Worm (Caenorhabditis elegans) whole organism, L2 larva: ENCODE results near the gene F44E7.4.
A peak's percentile ranks its signal among the peaks of the same experiment; 100 is the strongest.
"Not testable (repeated sequence)": the region's sequence is repeated elsewhere in the genome, so short reads cannot be mapped to it uniquely, and the experiment has no call there.

Experiments used
- C34F6.9 ChIP-seq: fragments of 150-350 bp; optimal IDR thresholded peaks from 2 replicates; lab custom pipeline; 2014; ENCODE audit warnings: missing biosample characterization, missing genetic modification characterization
- F13H6.1 ChIP-seq: sonication (generic microtip); optimal IDR thresholded peaks from 2 replicates; lab custom pipeline; 2016; ENCODE audit warnings: missing genetic modification characterization, missing compliant biosample characterization
- R02D3.7 ChIP-seq: fragments of 150-350 bp; optimal IDR thresholded peaks from 2 replicates; lab custom pipeline; 2014; ENCODE audit warnings: missing biosample characterization, missing genetic modification characterization
- Y55F3AM.14 ChIP-seq: fragments of 200-800 bp; sonication (Bioruptor generic); optimal IDR thresholded peaks from 2 replicates; lab custom pipeline; 2018; ENCODE audit warnings: mild to moderate bottlenecking, missing genetic modification characterization, missing compliant biosample characterization
- ZK546.5 ChIP-seq: sonication (generic microtip); optimal IDR thresholded peaks from 2 replicates; lab custom pipeline; 2017; ENCODE audit warnings: missing biosample characterization, missing genetic modification characterization
- alr-1 ChIP-seq: fragments of 150-350 bp; optimal IDR thresholded peaks from 2 replicates; lab custom pipeline; 2014; ENCODE audit warnings: missing biosample characterization, missing genetic modification characterization
- blmp-1 ChIP-seq: sonication (generic microtip); optimal IDR thresholded peaks from 2 replicates; lab custom pipeline; 2017; ENCODE audit warnings: missing genetic modification characterization, mild to moderate bottlenecking, missing compliant biosample characterization, antibody characterized with exemption, moderate library complexity; ENCODE audit not compliant: insufficient read depth
- ceh-82 ChIP-seq: fragments of 150-350 bp; optimal IDR thresholded peaks from 2 replicates; lab custom pipeline; 2014; ENCODE audit warnings: missing biosample characterization, missing genetic modification characterization
- crh-2 ChIP-seq: sonication (generic microtip); optimal IDR thresholded peaks from 2 replicates; lab custom pipeline; 2017; ENCODE audit warnings: missing biosample characterization, missing genetic modification characterization
- dmd-4 ChIP-seq: sonication (generic microtip); optimal IDR thresholded peaks from 2 replicates; lab custom pipeline; 2017; ENCODE audit warnings: missing biosample characterization, missing genetic modification characterization
- egl-27 ChIP-seq: sonication (generic microtip); optimal IDR thresholded peaks from 3 replicates; lab custom pipeline; 2017; ENCODE audit warnings: missing biosample characterization, missing genetic modification reagents, missing genetic modification characterization
- fos-1 ChIP-seq: fragments of 150-350 bp; optimal IDR thresholded peaks from 2 replicates; lab custom pipeline; 2014; ENCODE audit warnings: missing biosample characterization, missing genetic modification characterization
- gmeb-1 ChIP-seq: fragments of 150-350 bp; optimal IDR thresholded peaks from 2 replicates; lab custom pipeline; 2014; ENCODE audit warnings: missing biosample characterization, missing genetic modification characterization
- lin-13 ChIP-seq: fragments of 150-350 bp; optimal IDR thresholded peaks from 2 replicates; lab custom pipeline; 2014; ENCODE audit warnings: missing biosample characterization, missing genetic modification reagents, missing genetic modification characterization
- lin-39 ChIP-seq: fragments of 150-350 bp; optimal IDR thresholded peaks from 2 replicates; lab custom pipeline; 2014; ENCODE audit warnings: missing biosample characterization, missing genetic modification reagents, missing genetic modification characterization
- mab-5 ChIP-seq: fragments of 150-350 bp; optimal IDR thresholded peaks from 2 replicates; lab custom pipeline; 2014; ENCODE audit warnings: missing biosample characterization, missing genetic modification characterization
- nhr-11 ChIP-seq: fragments of 150-350 bp; optimal IDR thresholded peaks from 2 replicates; lab custom pipeline; 2014; ENCODE audit warnings: missing biosample characterization, missing genetic modification characterization
- nhr-129 ChIP-seq: fragments of 150-350 bp; optimal IDR thresholded peaks from 2 replicates; lab custom pipeline; 2014; ENCODE audit warnings: missing biosample characterization, missing genetic modification characterization
- nhr-21 ChIP-seq: fragments of 150-350 bp; optimal IDR thresholded peaks from 2 replicates; lab custom pipeline; 2014; ENCODE audit warnings: missing biosample characterization, missing genetic modification characterization
- nhr-23 ChIP-seq: fragments of 150-350 bp; optimal IDR thresholded peaks from 2 replicates; lab custom pipeline; 2014; ENCODE audit warnings: missing biosample characterization, missing genetic modification reagents, missing genetic modification characterization
- nhr-237 ChIP-seq: fragments of 150-350 bp; optimal IDR thresholded peaks from 2 replicates; lab custom pipeline; 2014; ENCODE audit warnings: missing biosample characterization, missing genetic modification characterization
- nhr-25 ChIP-seq: fragments of 150-350 bp; sonication (generic microtip); optimal IDR thresholded peaks from 3 replicates; lab custom pipeline; 2014; ENCODE audit warnings: missing biosample characterization, missing genetic modification characterization
- nhr-6 ChIP-seq: fragments of 150-350 bp; optimal IDR thresholded peaks from 2 replicates; lab custom pipeline; 2014; ENCODE audit warnings: missing biosample characterization, missing genetic modification characterization
- nhr-77 ChIP-seq: fragments of 150-350 bp; optimal IDR thresholded peaks from 2 replicates; lab custom pipeline; 2014; ENCODE audit warnings: missing biosample characterization, missing genetic modification characterization
- peb-1 ChIP-seq: fragments of 150-350 bp; optimal IDR thresholded peaks from 2 replicates; lab custom pipeline; 2014; ENCODE audit warnings: missing biosample characterization, missing genetic modification characterization
- sma-3 ChIP-seq: sonication (generic microtip); optimal IDR thresholded peaks from 2 replicates; lab custom pipeline; 2016; ENCODE audit warnings: missing genetic modification reagents, missing genetic modification characterization, missing compliant biosample characterization
- sma-9 ChIP-seq, 2 experiments: fragments of 150-350 bp in 1 of 2; sonication (generic microtip) in 1 of 2; optimal IDR thresholded peaks; 2 replicates each; lab custom pipeline; 2014 to 2016; ENCODE audit warnings: missing genetic modification characterization in 2 of 2, mild to moderate bottlenecking in 1 of 2, missing biosample characterization in 1 of 2, missing compliant biosample characterization in 1 of 2, missing genetic modification reagents in 1 of 2, moderate library complexity in 1 of 2
- snpc-4 ChIP-seq: fragments of 150-350 bp; optimal IDR thresholded peaks from 2 replicates; lab custom pipeline; 2014; ENCODE audit warnings: missing biosample characterization, missing genetic modification characterization
- unc-39 ChIP-seq: fragments of 150-350 bp; optimal IDR thresholded peaks from 2 replicates; lab custom pipeline; 2014; ENCODE audit warnings: missing biosample characterization, missing genetic modification characterization
- unc-62 ChIP-seq: fragments of 150-350 bp; optimal IDR thresholded peaks from 2 replicates; lab custom pipeline; 2014; ENCODE audit warnings: missing biosample characterization, missing genetic modification reagents, missing genetic modification characterization
- zag-1 ChIP-seq: fragments of 150-350 bp; optimal IDR thresholded peaks from 2 replicates; lab custom pipeline; 2014; ENCODE audit warnings: missing biosample characterization, missing genetic modification characterization
- ztf-1 ChIP-seq: fragments of 200-800 bp; sonication (Bioruptor generic); conservative IDR thresholded peaks from 2 replicates; pipeline ENCODE4 v1.3.6; 2022; ENCODE audit warnings: missing genetic modification characterization, missing compliant biosample characterization
- ztf-11 ChIP-seq: sonication (generic microtip); optimal IDR thresholded peaks from 2 replicates; lab custom pipeline; 2017; ENCODE audit warnings: missing biosample characterization, missing genetic modification characterization
- ztf-4 ChIP-seq: fragments of 150-350 bp; optimal IDR thresholded peaks from 2 replicates; lab custom pipeline; 2014; ENCODE audit warnings: missing biosample characterization, missing genetic modification characterization

Gene F44E7.4

DNA sequence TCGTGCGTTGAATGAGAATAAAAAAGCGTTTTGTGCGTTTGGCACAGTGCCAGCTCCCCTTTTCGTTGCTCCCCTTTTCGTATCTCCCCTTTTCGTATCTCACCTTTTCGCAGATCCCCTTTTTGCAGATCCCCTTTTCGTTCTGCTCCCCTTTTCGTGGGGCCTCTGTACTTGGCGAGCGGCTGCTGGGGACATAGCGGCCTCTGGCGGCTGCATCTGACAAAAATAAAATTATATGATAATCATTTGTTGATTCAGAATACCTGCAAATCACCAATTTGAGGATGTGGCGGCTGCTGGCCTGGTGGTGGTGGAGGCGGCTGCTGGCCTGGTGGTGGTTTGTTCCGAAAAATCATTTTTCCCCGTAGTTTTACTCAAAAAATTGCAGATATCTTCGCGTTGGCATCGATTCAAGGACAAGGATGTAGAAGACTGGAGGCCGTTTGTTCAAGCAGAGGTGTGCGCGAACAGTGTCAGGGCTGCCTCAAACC, 21.5 kb downstream of the F44E7.4 start, which contains the start of gene K09H11.11:
Gene K09H11.11 (minus strand): TSS at position 51 of the 491 bp plus-strand sequence.
- not testable (repeated sequence) for TF ChIP-seq C34F6.9 (tag; lab: Kevin White, UChicago); nhr-6; lin-39

DNA sequence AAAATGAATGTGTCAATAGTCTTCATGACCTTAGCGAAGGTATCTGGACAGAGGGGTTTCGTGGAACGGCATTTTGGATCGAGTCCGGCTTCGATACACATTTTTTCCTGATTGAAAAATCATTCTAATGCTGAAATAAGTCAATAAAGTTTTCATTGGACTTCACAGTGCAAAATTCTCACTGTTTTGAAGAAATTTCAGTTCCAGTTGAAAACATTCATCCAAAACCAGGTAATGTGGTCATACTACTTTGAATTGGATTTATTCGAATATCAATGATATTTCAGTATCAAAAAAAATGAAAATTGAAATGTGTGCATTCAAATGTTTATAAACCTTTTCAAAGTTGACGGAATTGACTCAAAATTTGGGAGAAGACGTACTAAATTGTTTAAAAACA, 23.3 kb downstream of the F44E7.4 start, which contains the start of gene pgph-1:
Gene pgph-1 (minus strand): TSS at position 101 of the 400 bp plus-strand sequence.
- TF ChIP-seq unc-39 (no peak), ceh-82 (tag; lab: Kevin White, UChicago) (no peak), R02D3.7 (tag; lab: Kevin White, UChicago) (no peak), crh-2 (no peak), sma-9 (GFP tag; optimal IDR thresholded peaks at IDR 0.05; lab: Kevin White, UChicago) (no peak), sma-9 (tag; optimal IDR thresholded peaks at IDR 0.05; lab: Kevin White, UChicago) (no peak), lin-39 (no peak), gmeb-1 (no peak), nhr-11 (tag; lab: Kevin White, UChicago) (no peak), nhr-21 (no peak), unc-62 (GFP tag; lab: Kevin White, UChicago) (no peak), nhr-129 (no peak)

DNA sequence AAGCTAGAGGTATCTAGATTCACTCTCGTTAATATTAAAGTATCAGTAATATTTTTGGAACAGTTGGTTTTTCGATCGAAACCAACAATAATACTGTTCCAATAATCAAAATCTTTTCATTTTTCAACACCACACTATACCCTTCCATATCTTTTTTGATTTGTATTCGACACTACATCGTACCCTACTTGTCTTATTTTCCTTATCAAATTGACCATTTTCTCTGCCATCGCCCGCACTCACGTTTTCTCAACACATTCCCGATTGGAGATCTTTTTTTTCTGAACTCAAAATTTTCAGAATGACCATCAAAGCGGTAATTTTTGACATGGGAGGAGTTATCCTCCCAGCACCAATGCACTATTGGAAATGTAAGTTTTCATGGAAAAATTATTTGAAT, 29.2 kb downstream of the F44E7.4 start, which contains the start of gene acds-10:
Gene acds-10 (plus strand): TSS at position 301 of the 400 bp plus-strand sequence.
- TF ChIP-seq ztf-4 (tag; lab: Kevin White, UChicago) (no peak), ZK546.5 (no peak), nhr-25 (no peak), fos-1 (tag; lab: Kevin White, UChicago) (peak; percentile 6)
- TF ChIP-seq, all 48 proteins: peak for 1

DNA sequence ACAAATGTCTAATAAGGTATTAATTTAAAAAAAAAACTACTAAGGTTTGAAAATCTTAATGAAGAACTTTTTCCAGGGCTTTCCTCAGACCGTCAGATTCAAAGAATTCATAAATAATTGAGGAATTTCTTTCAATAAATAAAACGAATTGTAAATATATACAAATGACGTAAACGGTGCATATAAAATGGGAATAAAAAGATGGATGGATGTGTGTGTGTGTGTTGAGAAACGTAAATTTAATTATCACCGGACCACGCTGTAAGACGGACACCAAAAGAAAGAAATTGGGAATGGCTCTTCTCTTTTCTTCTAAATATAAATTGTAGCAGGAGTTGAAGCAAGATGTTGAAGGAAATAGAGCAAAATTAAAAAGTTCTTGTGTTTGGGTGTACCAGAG, 30.5 kb downstream of the F44E7.4 start:
- TF ChIP-seq C34F6.9 (tag; lab: Kevin White, UChicago), result no peak
- TF ChIP-seq nhr-6, result no peak
- TF ChIP-seq mab-5 (tag; lab: Kevin White, UChicago), result no peak
- TF ChIP-seq nhr-23 (tag; lab: Kevin White, UChicago), result no peak
- TF ChIP-seq ztf-11 (tag; lab: Kevin White, UChicago), result no peak
- no peak for TF ChIP-seq nhr-77 (tag; lab: Kevin White, UChicago)
- no peak for TF ChIP-seq egl-27
- no peak for TF ChIP-seq F13H6.1
- TF ChIP-seq lin-13, result no peak
- no peak for TF ChIP-seq unc-39
- TF ChIP-seq alr-1 (tag; lab: Kevin White, UChicago), result no peak
- no peak for TF ChIP-seq peb-1

DNA sequence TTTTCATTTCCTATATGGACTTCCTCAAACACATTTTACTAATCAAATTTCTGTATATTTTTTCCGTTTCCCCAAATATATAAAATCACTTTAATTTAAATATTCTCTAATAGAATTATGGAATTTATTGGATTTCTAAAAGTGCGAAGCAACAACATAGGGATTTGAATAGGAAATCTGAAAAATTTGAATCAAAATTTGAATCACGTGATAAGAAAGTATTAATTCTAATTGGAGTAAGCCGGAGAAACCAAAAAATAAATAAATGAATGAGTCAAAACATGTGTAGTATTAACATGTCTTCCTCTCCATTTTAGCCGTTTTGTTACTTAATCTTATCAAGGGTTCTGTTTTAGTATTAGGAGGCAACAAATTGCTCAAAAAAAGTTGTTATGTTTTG, 35.5 kb downstream of the F44E7.4 start:
- TF ChIP-seq R02D3.7 (tag; lab: Kevin White, UChicago), result no peak
- no peak for TF ChIP-seq ztf-1
- no peak for TF ChIP-seq ztf-4 (tag; lab: Kevin White, UChicago)
- TF ChIP-seq blmp-1, result no peak
- no peak for TF ChIP-seq peb-1

DNA sequence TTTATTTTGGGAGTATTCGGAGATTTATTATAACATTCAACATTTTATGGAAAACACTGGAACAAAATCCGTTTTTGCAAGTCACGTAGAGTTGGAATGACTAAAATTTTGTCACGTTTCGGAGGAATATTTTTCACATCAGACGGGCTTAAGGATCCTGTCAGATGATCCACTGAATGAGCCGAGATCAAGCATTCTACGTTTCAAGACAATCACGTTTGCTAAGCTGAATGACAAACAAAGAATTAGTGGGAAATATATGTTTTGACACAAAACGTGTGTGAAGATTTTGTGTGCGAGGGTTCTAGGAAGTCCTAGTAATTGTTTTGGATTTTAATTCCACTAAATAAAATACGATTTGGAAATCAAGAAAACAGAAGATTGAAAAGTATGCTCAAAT, 37.3 kb downstream of the F44E7.4 start:
- TF ChIP-seq snpc-4 (tag; lab: Kevin White, UChicago) (no peak), sma-3 (no peak), F13H6.1 (no peak), egl-27 (no peak), Y55F3AM.14 (GFP tag; lab: Kevin White, UChicago) (no peak), R02D3.7 (tag; lab: Kevin White, UChicago) (no peak), dmd-4 (no peak), blmp-1 (no peak), fos-1 (tag; lab: Kevin White, UChicago) (no peak), nhr-21 (no peak), crh-2 (no peak)

DNA sequence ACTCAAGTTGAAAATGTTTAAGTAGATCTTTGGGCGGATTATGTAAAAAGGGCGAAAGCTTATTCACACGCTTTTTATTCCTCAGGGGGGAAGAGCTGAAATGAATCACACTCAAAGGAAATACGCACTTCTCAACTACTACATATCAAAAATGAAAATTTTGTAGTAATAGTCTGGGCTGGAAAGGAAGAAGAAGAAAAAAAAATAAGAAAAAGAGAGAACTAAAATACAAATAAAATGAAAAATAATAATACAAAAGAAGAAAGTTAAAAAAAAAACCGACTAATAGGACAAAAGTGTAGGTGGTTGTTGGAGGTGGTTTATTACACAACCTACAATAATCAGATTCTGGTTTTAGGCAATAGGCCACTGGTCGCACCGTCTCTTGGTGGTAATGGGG, 40.7 kb downstream of the F44E7.4 start, which contains the start of gene K09H11.6:
Gene K09H11.6 (minus strand): TSS at position 101 of the 400 bp plus-strand sequence.
- TF ChIP-seq zag-1 (tag; lab: Kevin White, UChicago) (no peak), nhr-237 (tag; lab: Kevin White, UChicago) (no peak), ceh-82 (tag; lab: Kevin White, UChicago) (no peak), nhr-77 (tag; lab: Kevin White, UChicago) (no peak), ZK546.5 (no peak)
